Fruit fly (Drosophila melanogaster) ovary, adult (tissue): Measurements from ENCODE around the gene CG14448.
A peak's percentile ranks its signal among the peaks of the same experiment; 100 is the strongest.

Experiments used
- CG17801 ChIP-seq: fragments of 200-800 bp; optimal IDR thresholded peaks from 2 replicates; lab custom pipeline; 2019; ENCODE audit warnings: missing biosample characterization, mild to moderate bottlenecking, missing genetic modification characterization, moderate library complexity; ENCODE audit not compliant: partially characterized antibody

CG14448 gene

dm6 chr3L:22787947-22788489, at the start of gene CG14448:
CG14448 (plus strand) TSS chr3L:22788439.
- no peak for TF ChIP-seq CG17801 (GFP tag; lab: Kevin White, UChicago)

- peak; percentile 81 for TF ChIP-seq CG17801 (GFP tag; lab: Kevin White, UChicago)
These were observed 46.7 kb upstream of the CG14448 start, which contains the start of gene CG7369 for dm6 chr3L:22741389-22742120. CG7369 (plus strand) TSS chr3L:22741793.

dm6 chr3L:22742121-22742531, 46.1 kb upstream of the CG14448 start:
- TF ChIP-seq CG17801 (GFP tag; lab: Kevin White, UChicago), result no peak

dm6 chr3L:22742945-22743582, 45.2 kb upstream of the CG14448 start:
- no peak for TF ChIP-seq CG17801 (GFP tag; lab: Kevin White, UChicago)

dm6 chr3L:22749147-22749550, 39.1 kb upstream of the CG14448 start, which contains the start of gene SPoCk:
SPoCk (plus strand) TSS chr3L:22749444.
- no peak for TF ChIP-seq CG17801 (GFP tag; lab: Kevin White, UChicago)

- no peak for TF ChIP-seq CG17801 (GFP tag; lab: Kevin White, UChicago)
These were observed 38.3 kb upstream of the CG14448 start for dm6 chr3L:22749987-22750386.

- peak; percentile 12 for TF ChIP-seq CG17801 (GFP tag; lab: Kevin White, UChicago)
These were observed 14.8 kb upstream of the CG14448 start for dm6 chr3L:22773383-22773873.

- TF ChIP-seq CG17801 (GFP tag; lab: Kevin White, UChicago), result no peak
These were observed 13.8 kb upstream of the CG14448 start for dm6 chr3L:22774479-22774878.

- TF ChIP-seq CG17801 (GFP tag; lab: Kevin White, UChicago), result no peak
These were observed 3.4 kb downstream of the CG14448 start for dm6 chr3L:22791622-22792021.

dm6 chr3L:22795604-22796003, 7.4 kb downstream of the CG14448 start:
- no peak for TF ChIP-seq CG17801 (GFP tag; lab: Kevin White, UChicago)

dm6 chr3L:22801970-22802369, 13.7 kb downstream of the CG14448 start:
- TF ChIP-seq CG17801 (GFP tag; lab: Kevin White, UChicago), result no peak

dm6 chr3L:22820190-22820589, 32.0 kb downstream of the CG14448 start:
- TF ChIP-seq CG17801 (GFP tag; lab: Kevin White, UChicago), result no peak

- TF ChIP-seq CG17801 (GFP tag; lab: Kevin White, UChicago), result no peak
These were observed 33.1 kb downstream of the CG14448 start for dm6 chr3L:22821377-22821776.

- peak; percentile 97 for TF ChIP-seq CG17801 (GFP tag; lab: Kevin White, UChicago)
These were observed 34.4 kb downstream of the CG14448 start for dm6 chr3L:22822544-22823175.

- TF ChIP-seq CG17801 (GFP tag; lab: Kevin White, UChicago), result no peak
These were observed 35.0 kb downstream of the CG14448 start for dm6 chr3L:22823230-22823629.
